Worm (Caenorhabditis elegans): Measurements from ENCODE around the gene F59E12.17.

DNA sequence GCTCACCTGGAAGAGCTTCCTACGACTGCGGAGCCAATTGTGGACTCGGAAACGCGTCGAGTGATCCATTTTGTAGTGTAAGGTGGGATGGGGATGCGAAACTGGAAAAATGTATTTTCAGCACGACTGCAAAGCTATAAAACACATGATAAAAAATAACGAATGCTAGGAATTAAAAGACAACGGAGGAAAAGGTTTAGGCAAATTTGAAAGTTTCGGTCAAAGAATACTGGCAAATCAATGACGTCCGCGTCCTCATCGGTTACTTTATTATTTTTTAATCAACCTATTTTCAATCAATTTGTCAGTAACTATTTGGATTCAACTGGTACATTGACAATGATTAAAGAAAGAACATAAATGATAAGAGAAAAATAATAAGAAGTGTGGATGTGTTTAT is 41.5 kb downstream of the F59E12.17 start, which contains the start of gene C17G10.7:
- no peak for TF ChIP-seq ama-1 (optimal IDR thresholded peaks at IDR 0.05)
- TF ChIP-seq unc-86 (tag; optimal IDR thresholded peaks at IDR 0.05), result no peak
- no peak for TF ChIP-seq unc-42 (tag; optimal IDR thresholded peaks at IDR 0.05)
- TF ChIP-seq C08G9.2 (tag; optimal IDR thresholded peaks at IDR 0.05), result no peak

Measured in whole organism, late embryonic.